Worm (Caenorhabditis elegans) whole organism, midembryonic: ENCODE results near the gene C03G6.17.

Experiments used
- T22C8.4 ChIP-seq: fragments of 200-800 bp; sonication (Bioruptor generic); IDR thresholded peaks from 2 replicates; pipeline ENCODE4 v1.3.6; 2022; ENCODE audit warnings: missing genetic modification characterization, missing compliant biosample characterization
- cog-1 ChIP-seq: sonication (generic microtip); optimal IDR thresholded peaks from 2 replicates; lab custom pipeline; 2016; ENCODE audit warnings: missing genetic modification characterization, missing compliant biosample characterization
- flt-1 ChIP-seq: fragments of 200-800 bp; sonication (Bioruptor generic); IDR thresholded peaks from 2 replicates; pipeline ENCODE4 v1.3.6; 2022; ENCODE audit warnings: missing genetic modification characterization, missing compliant biosample characterization
- klf-2 ChIP-seq: fragments of 200-800 bp; sonication (Bioruptor generic); conservative IDR thresholded peaks from 2 replicates; pipeline ENCODE4 v1.3.6; 2022; ENCODE audit warnings: missing genetic modification reagents, missing genetic modification characterization, missing compliant biosample characterization
- med-1 ChIP-seq: sonication (generic microtip); optimal IDR thresholded peaks from 2 replicates; lab custom pipeline; 2017; ENCODE audit warnings: missing genetic modification characterization, mild to moderate bottlenecking, missing compliant biosample characterization, antibody characterized with exemption, missing genetic modification reagents; ENCODE audit not compliant: insufficient read depth
- ref-1 ChIP-seq: fragments of 200-800 bp; sonication (Bioruptor generic); conservative IDR thresholded peaks from 2 replicates; pipeline ENCODE4 v1.3.6; 2022; ENCODE audit warnings: missing genetic modification reagents, missing genetic modification characterization, missing compliant biosample characterization
- tab-1 ChIP-seq: fragments of 200-800 bp; sonication (Bioruptor generic); IDR thresholded peaks from 2 replicates; pipeline ENCODE4 v1.3.6; 2022; ENCODE audit warnings: missing genetic modification characterization, missing compliant biosample characterization
- ztf-23 ChIP-seq: fragments of 200-800 bp; sonication (Bioruptor generic); IDR thresholded peaks from 2 replicates; pipeline ENCODE4 v1.3.6; 2022; ENCODE audit warnings: missing genetic modification reagents, missing genetic modification characterization, missing compliant biosample characterization
- ztf-29 ChIP-seq: fragments of 200-800 bp; sonication (Bioruptor generic); IDR thresholded peaks from 2 replicates; pipeline ENCODE4 v1.3.6; 2022; ENCODE audit warnings: missing genetic modification reagents, missing genetic modification characterization, missing compliant biosample characterization

C03G6.17 gene

ce11 chrV:7395359-7395758 is 14.5 kb upstream of the C03G6.17 start, which contains the start of gene srx-9:
TSS of gene srx-9 (minus strand) at chrV:7395459.
- TF ChIP-seq cog-1 (tag; lab: Kevin White, UChicago) (no peak), ztf-29 (GFP tag; lab: Robert Waterston, UW) (no peak), tab-1 (GFP tag; lab: Robert Waterston, UW) (no peak), T22C8.4 (GFP tag; lab: Robert Waterston, UW) (no peak), klf-2 (no peak), med-1 (GFP tag; lab: Kevin White, UChicago) (no peak), ztf-23 (GFP tag; lab: Robert Waterston, UW) (no peak), flt-1 (GFP tag; lab: Robert Waterston, UW) (no peak), ref-1 (no peak)

ce11 chrV:7391933-7392332 is 11.0 kb upstream of the C03G6.17 start, which contains the start of gene fbxa-105:
TSS of gene fbxa-105 (minus strand) at chrV:7392029.
- TF ChIP-seq tab-1 (GFP tag; lab: Robert Waterston, UW): no peak
- no peak for TF ChIP-seq ztf-29 (GFP tag; lab: Robert Waterston, UW)

ce11 chrV:7389771-7390170 is 8.9 kb upstream of the C03G6.17 start, which contains the start of gene C02H6.1:
TSS of gene C02H6.1 (minus strand) at chrV:7389871.
- TF ChIP-seq ztf-23 (GFP tag; lab: Robert Waterston, UW) (no peak), flt-1 (GFP tag; lab: Robert Waterston, UW) (no peak), T22C8.4 (GFP tag; lab: Robert Waterston, UW) (no peak), cog-1 (tag; lab: Kevin White, UChicago) (no peak), tab-1 (GFP tag; lab: Robert Waterston, UW) (no peak)

- TF ChIP-seq flt-1 (GFP tag; lab: Robert Waterston, UW) (no peak), klf-2 (no peak), ztf-23 (GFP tag; lab: Robert Waterston, UW) (no peak), ztf-29 (GFP tag; lab: Robert Waterston, UW) (no peak), tab-1 (GFP tag; lab: Robert Waterston, UW) (no peak), cog-1 (tag; lab: Kevin White, UChicago) (no peak), med-1 (GFP tag; lab: Kevin White, UChicago) (no peak), ref-1 (no peak), T22C8.4 (GFP tag; lab: Robert Waterston, UW) (no peak)
These were observed 6.8 kb upstream of the C03G6.17 start, which contains the start of gene C02H6.3 for ce11 chrV:7387755-7388154. TSS of gene C02H6.3 (minus strand) at chrV:7387855.

- TF ChIP-seq klf-2 (no peak), T22C8.4 (GFP tag; lab: Robert Waterston, UW) (no peak), flt-1 (GFP tag; lab: Robert Waterston, UW) (no peak), ztf-29 (GFP tag; lab: Robert Waterston, UW) (no peak), cog-1 (tag; lab: Kevin White, UChicago) (no peak), ref-1 (no peak), ztf-23 (GFP tag; lab: Robert Waterston, UW) (no peak), med-1 (GFP tag; lab: Kevin White, UChicago) (no peak), tab-1 (GFP tag; lab: Robert Waterston, UW) (no peak)
These were observed 5.2 kb upstream of the C03G6.17 start, which contains the start of gene srp-6 for ce11 chrV:7386052-7386573. TSS of gene srp-6 (minus strand) at chrV:7386102.

DNA sequence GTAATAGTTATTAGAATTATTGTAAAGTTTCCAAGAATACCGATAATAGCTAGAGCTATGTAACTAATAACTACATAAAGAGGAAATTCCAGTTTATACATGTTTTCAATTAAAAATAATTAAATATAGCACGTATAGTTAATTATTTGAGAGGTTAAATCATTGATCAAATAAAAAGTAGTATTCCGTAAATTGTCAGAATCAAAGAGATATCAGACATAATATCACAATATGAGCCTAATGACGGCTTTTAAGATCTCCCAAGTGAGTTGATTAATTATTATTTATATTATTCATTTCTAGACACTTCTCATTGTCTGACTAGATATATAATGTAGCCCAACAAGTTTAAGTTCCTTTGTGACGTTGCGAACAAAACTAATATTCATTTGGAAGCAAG is 1.5 kb downstream of the C03G6.17 start, which contains the start of gene srsx-24:
TSS of gene srsx-24 (minus strand) at position 101 of the 400 bp plus-strand sequence.
- no peak for TF ChIP-seq tab-1 (GFP tag; lab: Robert Waterston, UW)
- TF ChIP-seq flt-1 (GFP tag; lab: Robert Waterston, UW): no peak
- TF ChIP-seq ztf-23 (GFP tag; lab: Robert Waterston, UW): no peak
- TF ChIP-seq T22C8.4 (GFP tag; lab: Robert Waterston, UW): no peak
- no peak for TF ChIP-seq ztf-29 (GFP tag; lab: Robert Waterston, UW)
- no peak for TF ChIP-seq med-1 (GFP tag; lab: Kevin White, UChicago)
- no peak for TF ChIP-seq klf-2
- TF ChIP-seq cog-1 (tag; lab: Kevin White, UChicago): no peak
- TF ChIP-seq ref-1: no peak

- TF ChIP-seq med-1 (GFP tag; lab: Kevin White, UChicago): no peak
- no peak for TF ChIP-seq klf-2
- no peak for TF ChIP-seq flt-1 (GFP tag; lab: Robert Waterston, UW)
- no peak for TF ChIP-seq tab-1 (GFP tag; lab: Robert Waterston, UW)
- no peak for TF ChIP-seq ref-1
- TF ChIP-seq cog-1 (tag; lab: Kevin White, UChicago): no peak
- no peak for TF ChIP-seq ztf-29 (GFP tag; lab: Robert Waterston, UW)
- no peak for TF ChIP-seq T22C8.4 (GFP tag; lab: Robert Waterston, UW)
- no peak for TF ChIP-seq ztf-23 (GFP tag; lab: Robert Waterston, UW)
These were observed 6.8 kb downstream of the C03G6.17 start, which contains the start of gene srx-56 for ce11 chrV:7374090-7374489. TSS of gene srx-56 (plus strand) at chrV:7374390.

- TF ChIP-seq flt-1 (GFP tag; lab: Robert Waterston, UW): no peak
- no peak for TF ChIP-seq tab-1 (GFP tag; lab: Robert Waterston, UW)
- no peak for TF ChIP-seq ref-1
- TF ChIP-seq T22C8.4 (GFP tag; lab: Robert Waterston, UW): no peak
- TF ChIP-seq med-1 (GFP tag; lab: Kevin White, UChicago): no peak
- no peak for TF ChIP-seq ztf-29 (GFP tag; lab: Robert Waterston, UW)
- TF ChIP-seq klf-2: no peak
- TF ChIP-seq ztf-23 (GFP tag; lab: Robert Waterston, UW): no peak
- no peak for TF ChIP-seq cog-1 (tag; lab: Kevin White, UChicago)
These were observed 11.3 kb downstream of the C03G6.17 start, which contains the start of gene srj-14 for ce11 chrV:7369578-7369977. TSS of gene srj-14 (plus strand) at chrV:7369708.

ce11 chrV:7364951-7365350 is 16.0 kb downstream of the C03G6.17 start, which contains the start of gene exc-13:
TSS of gene exc-13 (plus strand) at chrV:7365251.
- no peak for TF ChIP-seq T22C8.4 (GFP tag; lab: Robert Waterston, UW)
